Fruit fly (Drosophila melanogaster) whole organism, prepupa: Measurements from ENCODE around the gene Ctps.

Source experiments
- Blimp-1 ChIP-seq: fragments of 200-800 bp; sonication (Bioruptor generic); optimal IDR thresholded peaks from 3 replicates; lab custom pipeline; 2017; ENCODE audit warnings: missing biosample characterization, missing genetic modification characterization, mild to moderate bottlenecking, moderate library complexity, missing genetic modification reagents
- CG10631 ChIP-seq: fragments of 200-800 bp; sonication (Bioruptor generic); optimal IDR thresholded peaks from 2 replicates; lab custom pipeline; 2016; ENCODE audit warnings: missing biosample characterization, missing genetic modification characterization
- CG10669 ChIP-seq: fragments of 200-800 bp; sonication (Bioruptor generic); optimal IDR thresholded peaks from 3 replicates; lab custom pipeline; 2018; ENCODE audit warnings: missing biosample characterization, mild to moderate bottlenecking, missing genetic modification characterization, moderate library complexity
- CG11294 ChIP-seq: fragments of 200-800 bp; sonication (Bioruptor generic); IDR thresholded peaks from 2 replicates; pipeline ENCODE4 v1.3.6; 2022; ENCODE audit warnings: missing biosample characterization, missing genetic modification characterization
- CG11762 ChIP-seq: fragments of 200-800 bp; sonication (Bioruptor generic); optimal IDR thresholded peaks from 3 replicates; lab custom pipeline; 2016; ENCODE audit warnings: missing biosample characterization, missing genetic modification characterization; ENCODE audit not compliant: insufficient read depth
- CG15336 ChIP-seq: fragments of 200-800 bp; sonication (Bioruptor generic); IDR thresholded peaks from 2 replicates; pipeline ENCODE4 v1.3.6; 2022; ENCODE audit warnings: missing biosample characterization, missing genetic modification characterization
- CG1621 ChIP-seq: fragments of 200-800 bp; sonication (Bioruptor generic); optimal IDR thresholded peaks from 3 replicates; lab custom pipeline; 2018; ENCODE audit warnings: missing biosample characterization, mild to moderate bottlenecking, missing genetic modification characterization
- CG3032 ChIP-seq: fragments of 200-800 bp; optimal IDR thresholded peaks from 2 replicates; lab custom pipeline; 2019; ENCODE audit warnings: missing biosample characterization, mild to moderate bottlenecking, missing genetic modification characterization, moderate library complexity
- CG32006 ChIP-seq: fragments of 200-800 bp; sonication (Bioruptor generic); optimal IDR thresholded peaks from 3 replicates; lab custom pipeline; 2017; ENCODE audit warnings: missing biosample characterization, mild to moderate bottlenecking, missing genetic modification characterization
- CG34406 ChIP-seq: fragments of 200-800 bp; sonication (Bioruptor generic); optimal IDR thresholded peaks from 3 replicates; lab custom pipeline; 2016; ENCODE audit warnings: missing biosample characterization, missing genetic modification characterization
- CG3919 ChIP-seq: fragments of 200-800 bp; sonication (Bioruptor generic); optimal IDR thresholded peaks from 3 replicates; lab custom pipeline; 2016; ENCODE audit warnings: missing biosample characterization, missing genetic modification characterization
- CG4318 ChIP-seq: fragments of 200-800 bp; sonication (Bioruptor generic); optimal IDR thresholded peaks from 3 replicates; lab custom pipeline; 2017; ENCODE audit warnings: missing biosample characterization, mild to moderate bottlenecking, missing genetic modification characterization
- CG6276 ChIP-seq: fragments of 200-800 bp; sonication (Bioruptor generic); optimal IDR thresholded peaks from 2 replicates; lab custom pipeline; 2017; ENCODE audit warnings: missing biosample characterization, mild to moderate bottlenecking, missing genetic modification characterization
- CG6792 ChIP-seq: fragments of 200-800 bp; sonication (Bioruptor generic); optimal IDR thresholded peaks from 3 replicates; lab custom pipeline; 2016; ENCODE audit warnings: missing biosample characterization, missing genetic modification characterization
- CG6808 ChIP-seq: fragments of 200-800 bp; sonication (Bioruptor generic); optimal IDR thresholded peaks from 3 replicates; lab custom pipeline; 2017; ENCODE audit warnings: missing biosample characterization, missing genetic modification characterization, mild to moderate bottlenecking, moderate library complexity, missing genetic modification reagents
- CG6854 ChIP-seq: fragments of 200-800 bp; sonication (Bioruptor generic); optimal IDR thresholded peaks from 2 replicates; lab custom pipeline; 2017; ENCODE audit warnings: missing biosample characterization, mild to moderate bottlenecking, missing genetic modification characterization
- CG8119 ChIP-seq: fragments of 200-800 bp; sonication (Bioruptor generic); IDR thresholded peaks from 3 replicates; pipeline ENCODE4 v1.3.6; 2022; ENCODE audit warnings: missing biosample characterization, missing genetic modification characterization
- CG8319 ChIP-seq: fragments of 200-800 bp; sonication (Bioruptor generic); optimal IDR thresholded peaks from 3 replicates; lab custom pipeline; 2016; ENCODE audit warnings: missing biosample characterization, missing genetic modification characterization
- CG8632 ChIP-seq: fragments of 200-800 bp; sonication (Bioruptor generic); optimal IDR thresholded peaks from 3 replicates; lab custom pipeline; 2016; ENCODE audit warnings: missing biosample characterization, missing genetic modification characterization
- CG9139 ChIP-seq: fragments of 200-800 bp; sonication (Bioruptor generic); optimal IDR thresholded peaks from 3 replicates; lab custom pipeline; 2017; ENCODE audit warnings: missing biosample characterization, mild to moderate bottlenecking, missing genetic modification characterization
- Eip75B ChIP-seq: fragments of 200-800 bp; sonication (Bioruptor generic); optimal IDR thresholded peaks from 3 replicates; lab custom pipeline; 2016; ENCODE audit warnings: missing biosample characterization, missing genetic modification characterization
- Eip78C ChIP-seq: fragments of 200-800 bp; sonication (Bioruptor generic); peaks from one replicate; lab custom pipeline; 2016; ENCODE audit warnings: missing biosample characterization, missing genetic modification characterization
- Ets96B ChIP-seq: fragments of 200-800 bp; optimal IDR thresholded peaks from 2 replicates; lab custom pipeline; 2019; ENCODE audit warnings: missing biosample characterization, mild to moderate bottlenecking, missing genetic modification characterization, moderate library complexity
- Gug ChIP-seq: fragments of 200-800 bp; sonication (Bioruptor generic); IDR thresholded peaks from 2 replicates; pipeline ENCODE4 v1.3.6; 2022; ENCODE audit warnings: missing biosample characterization, missing genetic modification characterization
- Hr38 ChIP-seq: sonication (Bioruptor generic); optimal IDR thresholded peaks from 2 replicates; lab custom pipeline; 2016; ENCODE audit warnings: missing biosample characterization, missing genetic modification characterization
- Hr39 ChIP-seq: fragments of 200-800 bp; sonication (Bioruptor generic); optimal IDR thresholded peaks from 2 replicates; lab custom pipeline; 2016; ENCODE audit warnings: missing biosample characterization, missing genetic modification characterization
- Met ChIP-seq: fragments of 200-800 bp; sonication (Bioruptor generic); optimal IDR thresholded peaks from 3 replicates; lab custom pipeline; 2016; ENCODE audit warnings: missing biosample characterization, missing genetic modification characterization
- OdsH ChIP-seq: fragments of 200-800 bp; sonication (Bioruptor generic); optimal IDR thresholded peaks from 3 replicates; lab custom pipeline; 2016; ENCODE audit warnings: missing biosample characterization, missing genetic modification characterization
- Smox ChIP-seq: fragments of 200-800 bp; sonication (Bioruptor generic); optimal IDR thresholded peaks from 3 replicates; lab custom pipeline; 2016; ENCODE audit warnings: missing biosample characterization, missing genetic modification characterization
- Sox102F ChIP-seq: fragments of 200-800 bp; sonication (Bioruptor generic); optimal IDR thresholded peaks from 2 replicates; lab custom pipeline; 2016; ENCODE audit warnings: missing biosample characterization, mild to moderate bottlenecking, missing genetic modification characterization
- achi ChIP-seq: fragments of 200-800 bp; sonication (Bioruptor generic); optimal IDR thresholded peaks from 3 replicates; lab custom pipeline; 2016; ENCODE audit warnings: missing biosample characterization, missing genetic modification characterization
- acj6 ChIP-seq: fragments of 200-800 bp; sonication (Bioruptor generic); optimal IDR thresholded peaks from 3 replicates; lab custom pipeline; 2016; ENCODE audit warnings: missing biosample characterization, missing genetic modification characterization
- dac ChIP-seq: fragments of 200-800 bp; sonication (Bioruptor generic); optimal IDR thresholded peaks from 2 replicates; lab custom pipeline; 2017; ENCODE audit warnings: missing biosample characterization, mild to moderate bottlenecking, missing genetic modification characterization
- dsx ChIP-seq: fragments of 200-800 bp; optimal IDR thresholded peaks from 3 replicates; lab custom pipeline; 2019; ENCODE audit warnings: missing biosample characterization, mild to moderate bottlenecking, missing genetic modification characterization, moderate library complexity; ENCODE audit not compliant: poor library complexity, severe bottlenecking
- eg ChIP-seq: fragments of 200-800 bp; sonication (Bioruptor generic); IDR thresholded peaks from 3 replicates; pipeline ENCODE4 v1.3.6; 2022; ENCODE audit warnings: missing biosample characterization, missing genetic modification characterization
- fd59A ChIP-seq: fragments of 200-800 bp; sonication (Bioruptor generic); optimal IDR thresholded peaks from 2 replicates; lab custom pipeline; 2017; ENCODE audit warnings: missing biosample characterization, mild to moderate bottlenecking, missing genetic modification characterization, missing genetic modification reagents
- fd85E ChIP-seq: fragments of 200-800 bp; sonication (Bioruptor generic); optimal IDR thresholded peaks from 3 replicates; lab custom pipeline; 2016; ENCODE audit warnings: missing biosample characterization, missing genetic modification characterization
- fkh ChIP-seq: fragments of 200-800 bp; sonication (Bioruptor generic); optimal IDR thresholded peaks from 3 replicates; lab custom pipeline; 2017; ENCODE audit warnings: missing biosample characterization, mild to moderate bottlenecking, missing genetic modification characterization, moderate library complexity
- net ChIP-seq: fragments of 200-800 bp; sonication (Bioruptor generic); optimal IDR thresholded peaks from 3 replicates; lab custom pipeline; 2016; ENCODE audit warnings: missing biosample characterization, missing genetic modification characterization
- spab ChIP-seq: fragments of 200-800 bp; sonication (Bioruptor generic); optimal IDR thresholded peaks from 2 replicates; lab custom pipeline; 2017; ENCODE audit warnings: missing biosample characterization, mild to moderate bottlenecking, missing genetic modification characterization, missing genetic modification reagents
- ss ChIP-seq, 2 experiments: fragments of 200-800 bp; sonication (Bioruptor generic); optimal IDR thresholded peaks; 2 replicates in 1 of 2; 3 replicates in 1 of 2; lab custom pipeline; 2017 to 2018; ENCODE audit warnings: mild to moderate bottlenecking in 2 of 2, missing biosample characterization in 2 of 2, missing genetic modification characterization in 2 of 2, moderate library complexity in 1 of 2
- svp ChIP-seq: fragments of 200-800 bp; sonication (Bioruptor generic); peaks from one replicate; lab custom pipeline; 2016; ENCODE audit warnings: missing biosample characterization, missing genetic modification characterization
- vri ChIP-seq: fragments of 200-800 bp; sonication (Bioruptor generic); optimal IDR thresholded peaks from 3 replicates; lab custom pipeline; 2016; ENCODE audit warnings: missing biosample characterization, mild to moderate bottlenecking, missing genetic modification characterization

Gene Ctps

DNA sequence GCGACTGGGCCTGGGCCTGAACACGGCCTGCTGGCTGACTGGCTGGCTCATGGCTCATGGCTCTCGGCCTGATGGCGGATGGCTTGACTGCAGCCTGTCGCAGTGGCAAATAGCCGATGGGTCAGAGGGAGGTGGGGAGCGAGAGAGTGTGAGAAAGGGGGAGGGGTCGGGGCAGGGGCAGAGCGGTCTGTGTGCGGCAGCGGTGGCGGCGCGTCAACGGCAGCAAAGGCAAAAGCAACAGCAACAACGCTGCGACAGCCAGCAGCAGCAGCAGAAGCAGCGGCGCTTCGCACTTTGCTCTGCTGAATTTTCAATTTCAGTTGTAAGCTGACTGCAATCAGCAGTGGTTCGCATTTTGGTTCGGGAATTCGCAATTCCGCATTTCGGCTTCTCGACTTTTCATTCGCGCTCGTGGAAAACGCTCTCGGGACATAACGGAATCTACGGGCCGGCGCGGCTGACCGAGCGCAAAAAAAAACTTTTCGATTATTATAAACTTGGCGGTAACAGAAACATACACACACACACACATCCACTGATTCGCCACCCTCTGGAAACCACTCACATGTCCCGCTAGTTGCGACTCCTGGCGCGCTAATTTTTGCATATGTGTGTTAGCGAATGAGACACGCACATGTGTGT lies 8.0 kb downstream of the Ctps start, which contains the start of gene CG45071 (continued):
- TF ChIP-seq OdsH (GFP tag; lab: Kevin White, UChicago) (no peak), Eip78C (GFP tag; lab: Kevin White, UChicago) (peak; percentile 54), Blimp-1 (GFP tag; lab: Kevin White, UChicago) (peak; percentile 49), Sox102F (GFP tag; lab: Kevin White, UChicago) (no peak), CG8319 (GFP tag; lab: Kevin White, UChicago) (no peak), achi (GFP tag; lab: Kevin White, UChicago) (no peak)

DNA sequence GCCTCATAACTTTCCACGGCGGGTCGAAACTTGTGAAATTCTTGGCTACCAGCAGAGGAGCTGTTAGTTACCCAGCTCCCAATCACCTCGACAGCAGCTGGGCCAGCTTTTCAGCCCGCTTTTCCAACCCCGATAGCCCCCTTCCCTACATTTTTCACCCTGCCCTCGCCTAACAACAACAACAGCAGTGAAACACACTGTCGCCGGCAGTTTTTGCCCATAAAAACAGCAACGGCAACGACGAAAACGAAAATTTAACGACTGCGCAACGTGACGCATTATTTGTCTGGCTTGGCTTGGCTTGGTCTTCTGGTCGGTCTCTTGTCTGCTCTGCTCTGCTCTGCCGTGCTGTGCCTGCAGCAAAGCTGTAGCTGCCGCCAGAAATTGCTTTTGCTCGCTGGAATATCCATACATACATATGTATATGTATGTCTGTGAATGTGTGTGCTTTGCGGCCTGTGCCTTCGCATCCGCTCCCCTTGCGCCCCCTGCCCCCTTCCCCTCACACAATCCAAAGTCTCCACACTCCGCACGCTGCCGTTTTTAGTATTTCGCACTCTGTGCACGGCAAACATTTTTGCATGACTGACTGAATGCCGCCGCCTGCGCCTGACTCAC lies 9.6 kb downstream of the Ctps start:
- TF ChIP-seq ss (GFP tag; optimal IDR thresholded peaks at IDR 0.05; lab: Kevin White, UChicago) (no peak), Hr38 (GFP tag; lab: Kevin White, UChicago) (no peak), CG10669 (GFP tag; lab: Kevin White, UChicago) (no peak), CG6854 (GFP tag; lab: Kevin White, UChicago) (peak; percentile 99), dsx (GFP tag; lab: Kevin White, UChicago) (peak; percentile 8), Hr39 (GFP tag; lab: Kevin White, UChicago) (no peak)

DNA sequence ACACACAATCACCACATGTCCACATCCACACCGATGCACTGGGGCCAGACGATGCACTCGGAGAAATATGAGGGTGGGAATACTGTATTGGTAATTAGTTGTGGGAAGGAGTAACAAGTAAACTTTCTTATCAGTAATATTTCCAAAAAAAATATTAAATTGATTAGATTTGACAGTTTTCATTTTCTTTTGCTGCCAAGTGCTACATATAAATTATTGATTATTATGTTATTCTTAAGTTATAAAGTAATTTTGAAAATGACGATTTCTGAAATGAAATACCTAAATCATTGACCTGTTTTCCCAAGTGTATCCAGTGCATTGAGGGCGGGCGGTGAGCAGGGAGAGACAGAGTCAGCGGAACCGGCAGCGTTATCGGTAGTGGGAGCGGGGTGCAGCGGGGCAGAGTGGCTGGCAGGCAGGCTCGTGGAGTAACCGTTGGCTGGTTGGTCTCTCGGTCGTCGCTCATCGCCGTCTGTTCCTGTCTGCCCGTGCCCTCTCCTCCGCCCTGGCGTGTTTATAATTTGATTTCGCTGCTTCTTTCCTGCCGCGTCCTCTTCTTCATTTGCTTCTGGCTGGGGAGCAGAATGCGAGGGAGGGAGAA lies 10.2 kb downstream of the Ctps start:
- TF ChIP-seq CG6276 (GFP tag; lab: Kevin White, UChicago) (peak; percentile 94), Gug (peak; percentile 86), svp (GFP tag; lab: Kevin White, UChicago) (peak; percentile 97), dsx (GFP tag; lab: Kevin White, UChicago) (peak; percentile 92), CG6808 (GFP tag; lab: Kevin White, UChicago) (peak; percentile 96), CG8119 (GFP tag; lab: Robert Waterston, UW) (peak; percentile 97), fd59A (GFP tag; lab: Kevin White, UChicago) (peak; percentile 98), Met (peak; percentile 94), Ets96B (tag; lab: Kevin White, UChicago) (peak; percentile 95), CG4318 (peak; percentile 95), net (GFP tag; lab: Kevin White, UChicago) (peak; percentile 96), CG15336 (peak; percentile 96), CG3919 (GFP tag; lab: Kevin White, UChicago) (peak; percentile 95), CG11762 (GFP tag; lab: Kevin White, UChicago) (peak; percentile 91), OdsH (GFP tag; lab: Kevin White, UChicago) (peak; percentile 96), CG9139 (peak; percentile 89), Hr39 (GFP tag; lab: Kevin White, UChicago) (peak; percentile 87), eg (peak; percentile 88), CG1621 (tag; lab: Kevin White, UChicago) (peak; percentile 82), CG10631 (GFP tag; lab: Kevin White, UChicago) (peak; percentile 98), vri (GFP tag; lab: Kevin White, UChicago) (peak; percentile 80), dac (GFP tag; lab: Kevin White, UChicago) (peak; percentile 91), fd85E (GFP tag; lab: Kevin White, UChicago) (peak; percentile 77), Eip75B (peak; percentile 95), Smox (peak; percentile 94), CG10669 (GFP tag; lab: Kevin White, UChicago) (peak; percentile 95), CG6792 (GFP tag; lab: Kevin White, UChicago) (peak; percentile 97), fkh (GFP tag; lab: Kevin White, UChicago) (no peak), CG34406 (GFP tag; lab: Kevin White, UChicago) (peak; percentile 96), Sox102F (GFP tag; lab: Kevin White, UChicago) (peak; percentile 92), Blimp-1 (GFP tag; lab: Kevin White, UChicago) (peak; percentile 85), Eip78C (GFP tag; lab: Kevin White, UChicago) (peak; percentile 99), spab (GFP tag; lab: Kevin White, UChicago) (peak; percentile 97), CG8632 (GFP tag; lab: Kevin White, UChicago) (peak; percentile 95), Hr38 (GFP tag; lab: Kevin White, UChicago) (no peak), acj6 (peak; percentile 97), CG11294 (GFP tag; lab: Robert Waterston, UW) (peak; percentile 88), CG32006 (GFP tag; lab: Kevin White, UChicago) (peak; percentile 99), CG3032 (tag; lab: Kevin White, UChicago) (peak; percentile 96)
